Fruit fly (Drosophila melanogaster): ENCODE measurements around the gene AIF.

The AIF gene

DNA sequence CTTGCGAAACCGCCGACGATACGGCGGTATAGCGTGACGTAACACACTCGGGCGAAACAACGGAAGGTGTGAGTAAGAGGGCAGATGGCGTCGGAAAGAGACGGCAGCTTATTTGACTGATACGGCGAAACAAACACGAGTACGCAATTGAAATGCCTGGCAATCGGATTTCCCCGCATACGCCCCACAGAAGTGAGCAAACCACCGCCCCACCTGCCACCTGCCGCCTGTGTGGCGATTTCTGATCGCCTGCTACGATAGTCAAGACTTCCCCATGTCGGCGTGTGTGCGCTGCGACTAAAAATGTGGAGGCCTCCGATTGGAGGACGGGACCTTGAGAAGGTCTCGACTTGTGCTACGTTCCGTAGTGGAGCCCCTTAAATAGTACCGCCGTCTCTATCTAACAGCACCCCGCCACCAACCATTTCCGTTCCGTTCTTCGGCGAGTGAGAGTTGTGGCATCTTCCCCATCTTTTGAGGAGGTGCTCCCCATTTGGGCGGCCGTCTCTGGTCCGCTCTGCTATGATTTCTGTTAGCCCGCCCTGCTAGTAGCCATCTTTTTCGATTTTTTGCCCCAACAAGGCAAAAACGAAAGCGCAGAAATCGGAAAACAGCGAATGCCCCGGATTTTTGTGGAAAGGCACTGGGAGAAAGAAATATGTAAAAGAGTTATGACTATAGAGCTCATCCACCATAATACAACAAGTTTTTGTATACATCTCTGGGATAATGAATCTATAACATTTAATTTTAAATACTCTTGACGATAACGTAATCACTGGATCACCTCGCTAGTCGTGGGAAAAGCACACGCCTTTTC, 47.3 kb downstream of the AIF start:
- peak; percentile 91 for TF ChIP-seq unpg (GFP tag; optimal IDR thresholded peaks at IDR 0.05)
- TF ChIP-seq CG3163 (GFP tag; optimal IDR thresholded peaks at IDR 0.05), result peak; percentile 51
- peak; percentile 94 for TF ChIP-seq gem (tag; optimal IDR thresholded peaks at IDR 0.05)
- peak; percentile 78 for TF ChIP-seq grn (GFP tag; optimal IDR thresholded peaks at IDR 0.05)
- peak; percentile 85 for TF ChIP-seq croc (GFP tag; conservative IDR thresholded peaks at IDR 0.05)
- TF ChIP-seq knrl (GFP tag; IDR thresholded peaks at IDR 0.05; ENCODE audit: partially characterized antibody), result no peak
- TF ChIP-seq br (optimal IDR thresholded peaks at IDR 0.05), result no peak
- peak; percentile 86 for TF ChIP-seq Sox100B (GFP tag; optimal IDR thresholded peaks at IDR 0.05)
- TF ChIP-seq CG4328 (GFP tag; optimal IDR thresholded peaks at IDR 0.05), result peak; percentile 54
- TF ChIP-seq twi (tag; optimal IDR thresholded peaks at IDR 0.05), result peak; percentile 61
- TF ChIP-seq pros (GFP tag; optimal IDR thresholded peaks at IDR 0.05), result peak; percentile 42
- peak; percentile 89 for TF ChIP-seq CG7839 (tag; optimal IDR thresholded peaks at IDR 0.05)
- no peak for TF ChIP-seq chm (GFP tag; IDR thresholded peaks at IDR 0.05)
- TF ChIP-seq tll (GFP tag; optimal IDR thresholded peaks at IDR 0.05), result no peak
- TF ChIP-seq sisA (GFP tag; IDR thresholded peaks at IDR 0.05), result no peak
- TF ChIP-seq gro (GFP tag; optimal IDR thresholded peaks at IDR 0.05), result peak; percentile 80
- peak; percentile 66 to 88 for TF ChIP-seq Hr51 (GFP tag; optimal IDR thresholded peaks at IDR 0.05)
- peak; percentile 77 for TF ChIP-seq crc (GFP tag; optimal IDR thresholded peaks at IDR 0.05)
- no peak for TF ChIP-seq h (optimal IDR thresholded peaks at IDR 0.05)
- peak; percentile 32 for TF ChIP-seq CG33557 (GFP tag; optimal IDR thresholded peaks at IDR 0.05)
- peak; percentile 78 for TF ChIP-seq sqz (GFP tag; optimal IDR thresholded peaks at IDR 0.05)
- peak; percentile 61 for TF ChIP-seq CG9817 (tag; optimal IDR thresholded peaks at IDR 0.05)
- no peak for TF ChIP-seq esg (GFP tag; conservative IDR thresholded peaks at IDR 0.05)
- TF ChIP-seq CG13894 (tag; optimal IDR thresholded peaks at IDR 0.05), result peak; percentile 95
- TF ChIP-seq CG10565 (GFP tag; optimal IDR thresholded peaks at IDR 0.05), result peak; percentile 48
- TF ChIP-seq B-H2 (GFP tag; optimal IDR thresholded peaks at IDR 0.05), result peak; percentile 28
- TF ChIP-seq CG4404 (GFP tag; IDR thresholded peaks at IDR 0.05), result no peak
- TF ChIP-seq Xrp1 (GFP tag; IDR thresholded peaks at IDR 0.05), result no peak
- TF ChIP-seq CG6813 (GFP tag; optimal IDR thresholded peaks at IDR 0.05), result peak; percentile 76
- peak; percentile 86 for TF ChIP-seq CG7556 (GFP tag; optimal IDR thresholded peaks at IDR 0.05)
- TF ChIP-seq mirr (GFP tag; optimal IDR thresholded peaks at IDR 0.05), result peak; percentile 84
- peak; percentile 90 for TF ChIP-seq CG12391 (tag; optimal IDR thresholded peaks at IDR 0.05)
- TF ChIP-seq Kr (GFP tag; optimal IDR thresholded peaks at IDR 0.05), result no peak
- peak; percentile 80 for TF ChIP-seq Abd-B (GFP tag; optimal IDR thresholded peaks at IDR 0.05)
- no peak for TF ChIP-seq CG11696 (GFP tag; IDR thresholded peaks at IDR 0.05)
- no peak for TF ChIP-seq ato (GFP tag; IDR thresholded peaks at IDR 0.05; ENCODE audit: partially characterized antibody)
- TF ChIP-seq Mad (GFP tag; optimal IDR thresholded peaks at IDR 0.05), result peak; percentile 76
- peak; percentile 79 for TF ChIP-seq tin (GFP tag; optimal IDR thresholded peaks at IDR 0.05)
- TF ChIP-seq CG17912 (GFP tag; optimal IDR thresholded peaks at IDR 0.05), result no peak
- peak; percentile 91 for TF ChIP-seq Oli (tag; optimal IDR thresholded peaks at IDR 0.05)
- no peak for TF ChIP-seq dysf (GFP tag; IDR thresholded peaks at IDR 0.05)
- TF ChIP-seq CG6254 (GFP tag; optimal IDR thresholded peaks at IDR 0.05), result peak; percentile 76
- peak; percentile 89 for TF ChIP-seq Max (GFP tag; optimal IDR thresholded peaks at IDR 0.05)
- TF ChIP-seq HLHmδ (GFP tag; optimal IDR thresholded peaks at IDR 0.05), result peak; percentile 65
- TF ChIP-seq CG12299 (tag; optimal IDR thresholded peaks at IDR 0.05), result peak; percentile 23
- TF ChIP-seq fd64A (GFP tag; optimal IDR thresholded peaks at IDR 0.05), result peak; percentile 74
- TF ChIP-seq slou (GFP tag; optimal IDR thresholded peaks at IDR 0.05), result no peak
- TF ChIP-seq row (GFP tag; IDR thresholded peaks at IDR 0.05), result no peak
- peak; percentile 85 for TF ChIP-seq D19A (tag; optimal IDR thresholded peaks at IDR 0.05)
